Worm (Caenorhabditis elegans): Measurements from ENCODE around the gene F18E9.8.
A peak's percentile ranks its signal among the peaks of the same experiment; 100 is the strongest.

F18E9.8 gene

ce11 chrX:8605005-8605404 lies 23.7 kb upstream of the F18E9.8 start, which contains the start of the genes H35N09.2 and H35N09.1:
H35N09.2 (minus strand) TSS chrX:8605058.
H35N09.1 (plus strand) TSS chrX:8605339.
- peak; percentile 53 for TF ChIP-seq F13C5.2 (tag; optimal IDR thresholded peaks at IDR 0.05)
- no peak for TF ChIP-seq pes-1 (GFP tag; IDR thresholded peaks at IDR 0.05)

ce11 chrX:8604160-8604559 lies 22.8 kb upstream of the F18E9.8 start:
- TF ChIP-seq tbx-37 (GFP tag; conservative IDR thresholded peaks at IDR 0.05) (no peak), hmg-4 (GFP tag; optimal IDR thresholded peaks at IDR 0.05) (no peak), hnd-1 (tag; optimal IDR thresholded peaks at IDR 0.05) (no peak), scrt-1 (GFP tag; IDR thresholded peaks at IDR 0.05) (no peak), ceh-13 (GFP tag; optimal IDR thresholded peaks at IDR 0.05) (no peak), flt-1 (GFP tag; IDR thresholded peaks at IDR 0.05) (no peak), aly-1 (tag; optimal IDR thresholded peaks at IDR 0.05) (no peak), B0310.2 (tag; optimal IDR thresholded peaks at IDR 0.05) (no peak), pes-1 (GFP tag; IDR thresholded peaks at IDR 0.05) (no peak), sea-1 (GFP tag; conservative IDR thresholded peaks at IDR 0.05) (no peak), F13C5.2 (tag; optimal IDR thresholded peaks at IDR 0.05) (no peak), hmbx-1 (tag; optimal IDR thresholded peaks at IDR 0.05) (no peak), ceh-36 (tag; optimal IDR thresholded peaks at IDR 0.05) (no peak)

- TF ChIP-seq tbx-37 (GFP tag; conservative IDR thresholded peaks at IDR 0.05) = peak; percentile 33; the same call in 1 of the 2 replicates
- TF ChIP-seq tra-4 (tag; optimal IDR thresholded peaks at IDR 0.05) = no peak
- peak; percentile 32 for TF ChIP-seq hmbx-1 (tag; optimal IDR thresholded peaks at IDR 0.05)
- TF ChIP-seq B0310.2 (tag; optimal IDR thresholded peaks at IDR 0.05) = peak; percentile 48
- TF ChIP-seq flt-1 (GFP tag; IDR thresholded peaks at IDR 0.05) = peak; percentile 14; the same call in 1 of the 2 replicates
- TF ChIP-seq tbx-11 (GFP tag; IDR thresholded peaks at IDR 0.05) = peak; percentile 80
- no peak for TF ChIP-seq ets-7 (tag; optimal IDR thresholded peaks at IDR 0.05)
- TF ChIP-seq ceh-13 (GFP tag; optimal IDR thresholded peaks at IDR 0.05) = no peak
- peak; percentile 74; the same call in 1 of the 2 replicates for TF ChIP-seq sea-1 (GFP tag; conservative IDR thresholded peaks at IDR 0.05)
- TF ChIP-seq F13C5.2 (tag; optimal IDR thresholded peaks at IDR 0.05) = no peak
- TF ChIP-seq hmg-4 (GFP tag; optimal IDR thresholded peaks at IDR 0.05) = no peak
- TF ChIP-seq ama-1 (optimal IDR thresholded peaks at IDR 0.05) = no peak
- no peak for TF ChIP-seq aly-1 (tag; optimal IDR thresholded peaks at IDR 0.05)
- peak; percentile 55; the same call in 1 of the 2 replicates for TF ChIP-seq scrt-1 (GFP tag; IDR thresholded peaks at IDR 0.05)
- TF ChIP-seq pes-1 (GFP tag; IDR thresholded peaks at IDR 0.05) = peak; percentile 38; the same call in 1 of the 2 replicates
- TF ChIP-seq ceh-36 (tag; optimal IDR thresholded peaks at IDR 0.05) = no peak
- peak; percentile 49 for TF ChIP-seq hnd-1 (tag; optimal IDR thresholded peaks at IDR 0.05)
These were observed 21.5 kb upstream of the F18E9.8 start for ce11 chrX:8602722-8603427.

ce11 chrX:8601235-8601634 lies 19.9 kb upstream of the F18E9.8 start, which contains the start of gene F18E9.1:
F18E9.1 (plus strand) TSS chrX:8601535.
- TF ChIP-seq ceh-13 (GFP tag; optimal IDR thresholded peaks at IDR 0.05) (no peak), hmg-4 (GFP tag; optimal IDR thresholded peaks at IDR 0.05) (no peak)

- no peak for TF ChIP-seq scrt-1 (GFP tag; IDR thresholded peaks at IDR 0.05)
- no peak for TF ChIP-seq ceh-13 (GFP tag; optimal IDR thresholded peaks at IDR 0.05)
- no peak for TF ChIP-seq ceh-36 (tag; optimal IDR thresholded peaks at IDR 0.05)
- no peak for TF ChIP-seq tbx-11 (GFP tag; IDR thresholded peaks at IDR 0.05)
- TF ChIP-seq ama-1 (optimal IDR thresholded peaks at IDR 0.05) = no peak
- TF ChIP-seq ets-7 (tag; optimal IDR thresholded peaks at IDR 0.05) = no peak
- no peak for TF ChIP-seq tbx-37 (GFP tag; conservative IDR thresholded peaks at IDR 0.05)
- TF ChIP-seq flt-1 (GFP tag; IDR thresholded peaks at IDR 0.05) = no peak
- no peak for TF ChIP-seq pes-1 (GFP tag; IDR thresholded peaks at IDR 0.05)
- TF ChIP-seq tra-4 (tag; optimal IDR thresholded peaks at IDR 0.05) = no peak
- TF ChIP-seq hmbx-1 (tag; optimal IDR thresholded peaks at IDR 0.05) = no peak
- TF ChIP-seq sea-1 (GFP tag; conservative IDR thresholded peaks at IDR 0.05) = no peak
- no peak for TF ChIP-seq B0310.2 (tag; optimal IDR thresholded peaks at IDR 0.05)
- no peak for TF ChIP-seq aly-1 (tag; optimal IDR thresholded peaks at IDR 0.05)
- TF ChIP-seq hnd-1 (tag; optimal IDR thresholded peaks at IDR 0.05) = no peak
- no peak for TF ChIP-seq F13C5.2 (tag; optimal IDR thresholded peaks at IDR 0.05)
- TF ChIP-seq hmg-4 (GFP tag; optimal IDR thresholded peaks at IDR 0.05) = no peak
These were observed 18.4 kb upstream of the F18E9.8 start for ce11 chrX:8599725-8600124.

- TF ChIP-seq ama-1 (optimal IDR thresholded peaks at IDR 0.05) = no peak
- TF ChIP-seq tbx-11 (GFP tag; IDR thresholded peaks at IDR 0.05) = no peak
These were observed 17.1 kb upstream of the F18E9.8 start for ce11 chrX:8598491-8598890.

- TF ChIP-seq ceh-13 (GFP tag; optimal IDR thresholded peaks at IDR 0.05) (no peak), tra-4 (tag; optimal IDR thresholded peaks at IDR 0.05) (no peak), aly-1 (tag; optimal IDR thresholded peaks at IDR 0.05) (no peak), ets-7 (tag; optimal IDR thresholded peaks at IDR 0.05) (no peak), scrt-1 (GFP tag; IDR thresholded peaks at IDR 0.05) (no peak), ceh-36 (tag; optimal IDR thresholded peaks at IDR 0.05) (no peak), tbx-11 (GFP tag; IDR thresholded peaks at IDR 0.05) (no peak), F13C5.2 (tag; optimal IDR thresholded peaks at IDR 0.05) (no peak)
These were observed 16.3 kb upstream of the F18E9.8 start, which contains the start of gene F18E9.7 for ce11 chrX:8597647-8598046. F18E9.7 (minus strand) TSS chrX:8597747.

- TF ChIP-seq B0310.2 (tag; optimal IDR thresholded peaks at IDR 0.05) = no peak
- no peak for TF ChIP-seq hnd-1 (tag; optimal IDR thresholded peaks at IDR 0.05)
- no peak for TF ChIP-seq ets-7 (tag; optimal IDR thresholded peaks at IDR 0.05)
- no peak for TF ChIP-seq aly-1 (tag; optimal IDR thresholded peaks at IDR 0.05)
- TF ChIP-seq hmbx-1 (tag; optimal IDR thresholded peaks at IDR 0.05) = no peak
- no peak for TF ChIP-seq ama-1 (optimal IDR thresholded peaks at IDR 0.05)
- no peak for TF ChIP-seq tbx-11 (GFP tag; IDR thresholded peaks at IDR 0.05)
- no peak for TF ChIP-seq pes-1 (GFP tag; IDR thresholded peaks at IDR 0.05)
- TF ChIP-seq scrt-1 (GFP tag; IDR thresholded peaks at IDR 0.05) = no peak
- TF ChIP-seq ceh-36 (tag; optimal IDR thresholded peaks at IDR 0.05) = no peak
- TF ChIP-seq tbx-37 (GFP tag; conservative IDR thresholded peaks at IDR 0.05) = no peak
- no peak for TF ChIP-seq flt-1 (GFP tag; IDR thresholded peaks at IDR 0.05)
- TF ChIP-seq F13C5.2 (tag; optimal IDR thresholded peaks at IDR 0.05) = no peak
- no peak for TF ChIP-seq tra-4 (tag; optimal IDR thresholded peaks at IDR 0.05)
- no peak for TF ChIP-seq ceh-13 (GFP tag; optimal IDR thresholded peaks at IDR 0.05)
- no peak for TF ChIP-seq sea-1 (GFP tag; conservative IDR thresholded peaks at IDR 0.05)
- TF ChIP-seq hmg-4 (GFP tag; optimal IDR thresholded peaks at IDR 0.05) = no peak
These were observed 11.5 kb upstream of the F18E9.8 start, which contains the start of gene nlp-7 for ce11 chrX:8592881-8593280. nlp-7 (plus strand) TSS chrX:8593181.
